Worm (Caenorhabditis elegans) whole organism, L2 larva: ENCODE data around the gene C32B5.13.

ENCODE experiments used
- C34F6.9 ChIP-seq: fragments of 150-350 bp; optimal IDR thresholded peaks from 2 replicates; lab custom pipeline; 2014; ENCODE audit warnings: missing biosample characterization, missing genetic modification characterization
- alr-1 ChIP-seq: fragments of 150-350 bp; optimal IDR thresholded peaks from 2 replicates; lab custom pipeline; 2014; ENCODE audit warnings: missing biosample characterization, missing genetic modification characterization
- aly-2 ChIP-seq: fragments of 150-350 bp; optimal IDR thresholded peaks from 2 replicates; lab custom pipeline; 2014; ENCODE audit warnings: missing biosample characterization, missing genetic modification characterization
- ama-1 ChIP-seq: fragments of 150-350 bp; optimal IDR thresholded peaks from 2 replicates; lab custom pipeline; 2018; ENCODE audit warnings: inconsistent platforms
- egl-27 ChIP-seq: sonication (generic microtip); optimal IDR thresholded peaks from 3 replicates; lab custom pipeline; 2017; ENCODE audit warnings: missing biosample characterization, missing genetic modification reagents, missing genetic modification characterization
- elt-3 ChIP-seq: sonication (generic microtip); optimal IDR thresholded peaks from 2 replicates; lab custom pipeline; 2017; ENCODE audit warnings: missing biosample characterization, missing genetic modification characterization
- fos-1 ChIP-seq: fragments of 150-350 bp; optimal IDR thresholded peaks from 2 replicates; lab custom pipeline; 2014; ENCODE audit warnings: missing biosample characterization, missing genetic modification characterization
- nhr-23 ChIP-seq: fragments of 150-350 bp; optimal IDR thresholded peaks from 2 replicates; lab custom pipeline; 2014; ENCODE audit warnings: missing biosample characterization, missing genetic modification reagents, missing genetic modification characterization
- snpc-4 ChIP-seq: fragments of 150-350 bp; optimal IDR thresholded peaks from 2 replicates; lab custom pipeline; 2014; ENCODE audit warnings: missing biosample characterization, missing genetic modification characterization
- ztf-11 ChIP-seq: sonication (generic microtip); optimal IDR thresholded peaks from 2 replicates; lab custom pipeline; 2017; ENCODE audit warnings: missing biosample characterization, missing genetic modification characterization

- no peak for TF ChIP-seq ama-1
- no peak for TF ChIP-seq egl-27 (tag; lab: Kevin White, UChicago)
- TF ChIP-seq aly-2 (tag; lab: Kevin White, UChicago): no peak
- TF ChIP-seq alr-1: no peak
- TF ChIP-seq nhr-23 (tag; lab: Kevin White, UChicago): no peak
- TF ChIP-seq fos-1 (tag; lab: Kevin White, UChicago): no peak
- no peak for TF ChIP-seq elt-3
- no peak for TF ChIP-seq snpc-4 (tag; lab: Kevin White, UChicago)
- no peak for TF ChIP-seq ztf-11 (tag; lab: Kevin White, UChicago)
- TF ChIP-seq C34F6.9: no peak
Observed at ce11 chrII:927331-927730, 34.5 kb downstream of the C32B5.13 start, which contains the start of gene R07C3.13.
